Fruit fly (Drosophila melanogaster) whole organism: ENCODE data around the gene CG13113.

Experiments used
- CG8478 ChIP-seq: fragments of >200 bp; optimal IDR thresholded peaks from 2 replicates; lab custom pipeline; 2018; ENCODE audit warnings: inconsistent platforms
- Dll ChIP-seq: fragments of >200 bp; optimal IDR thresholded peaks from 2 replicates; lab custom pipeline; 2017
- EcR ChIP-seq, 2 experiments: fragments of >200 bp; optimal IDR thresholded peaks; 2 replicates each; lab custom pipeline; 2017; ENCODE audit warnings: missing biosample characterization in 2 of 2, missing genetic modification characterization in 2 of 2, missing genetic modification reagents in 2 of 2
- pan ChIP-seq: fragments of >200 bp; optimal IDR thresholded peaks from 2 replicates; lab custom pipeline; 2017
- psq ChIP-seq: fragments of >200 bp; optimal IDR thresholded peaks from 2 replicates; lab custom pipeline; 2017
- usp ChIP-seq: fragments of >200 bp; optimal IDR thresholded peaks from 2 replicates; lab custom pipeline; 2017; ENCODE audit warnings: missing biosample characterization, missing genetic modification characterization, mixed read lengths

DNA sequence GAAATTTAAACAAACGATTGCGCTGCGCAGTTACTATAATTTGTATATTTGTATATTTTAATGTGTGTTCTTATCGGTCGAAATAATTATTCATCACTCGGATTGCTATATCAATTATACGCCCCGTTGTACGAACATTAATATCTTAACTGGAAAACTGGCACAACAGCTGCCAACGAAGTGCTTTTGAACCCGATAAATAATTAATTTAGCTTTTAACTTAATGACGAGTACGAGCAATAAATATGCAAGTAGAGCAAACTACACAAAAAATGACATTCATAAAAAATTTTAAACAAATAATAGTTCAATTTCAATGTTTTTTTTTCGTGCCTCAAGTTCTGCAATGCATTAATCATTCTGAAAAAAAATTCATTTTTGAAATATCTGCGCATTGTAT is 43.5 kb upstream of the CG13113 start:
- no peak for TF ChIP-seq CG8478 (lab: Kevin White, UChicago)
- TF ChIP-seq psq (lab: Kevin White, UChicago) = no peak
- no peak for TF ChIP-seq usp (GFP tag; lab: Kevin White, UChicago)
- TF ChIP-seq EcR (GFP tag; optimal IDR thresholded peaks at IDR 0.05; lab: Kevin White, UChicago) = no peak
- no peak for TF ChIP-seq Dll (lab: Kevin White, UChicago)
- no peak for TF ChIP-seq pan
